Fruit fly (Drosophila melanogaster): Measurements from ENCODE around the gene kek5.

kek5 gene

DNA sequence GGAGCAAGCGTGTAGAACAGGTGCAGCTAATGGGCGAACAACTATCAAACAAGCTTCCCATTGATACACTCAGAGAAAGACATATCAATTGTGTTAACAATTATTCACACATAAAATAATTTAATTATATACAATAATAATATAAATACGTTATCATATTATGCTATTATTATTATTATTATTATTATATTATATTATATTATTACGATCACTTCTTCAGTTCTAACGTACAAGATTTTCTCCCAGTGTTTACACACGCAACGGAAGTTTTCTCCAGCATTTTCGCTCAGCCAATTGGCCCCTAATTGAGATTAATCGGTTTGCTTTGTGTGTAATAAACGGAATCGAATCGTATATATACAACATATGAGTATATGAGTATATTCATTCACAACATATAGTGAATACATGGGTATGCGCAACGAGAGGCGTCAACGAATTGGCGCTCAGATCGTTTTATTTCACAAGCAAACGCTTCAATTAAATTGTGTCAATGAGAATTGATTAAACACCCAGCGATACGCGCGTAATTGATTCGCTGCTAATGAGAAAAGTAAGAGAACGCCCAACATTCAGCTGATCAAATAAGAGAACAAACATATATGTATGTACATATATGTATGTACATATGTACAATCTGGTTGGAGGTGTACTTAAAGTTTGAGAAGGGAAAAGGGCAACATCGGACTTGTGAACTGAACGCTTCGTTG, 35.8 kb upstream of the kek5 start (continued):
- TF ChIP-seq CG10147 (GFP tag; optimal IDR thresholded peaks at IDR 0.05) (peak; percentile 58), Side (GFP tag; optimal IDR thresholded peaks at IDR 0.05) (no peak), CG8359 (GFP tag; optimal IDR thresholded peaks at IDR 0.05; ENCODE audit: borderline replicate concordance) (peak; percentile 4), lov (optimal IDR thresholded peaks at IDR 0.05) (no peak), lov (GFP tag; IDR thresholded peaks at IDR 0.05) (no peak), zen (tag; optimal IDR thresholded peaks at IDR 0.05) (peak; percentile 46), Dek (tag; optimal IDR thresholded peaks at IDR 0.05) (peak; percentile 45), esg (GFP tag; conservative IDR thresholded peaks at IDR 0.05) (peak; percentile 21; the same call in 1 of the 2 replicates), Doc2 (GFP tag; IDR thresholded peaks at IDR 0.05) (no peak), D19A (tag; optimal IDR thresholded peaks at IDR 0.05) (peak; percentile 64), CG30431 (GFP tag; optimal IDR thresholded peaks at IDR 0.05) (peak; percentile 0), CG14710 (tag; optimal IDR thresholded peaks at IDR 0.05) (peak; percentile 56), CG6854 (GFP tag; optimal IDR thresholded peaks at IDR 0.05) (no peak), prd (optimal IDR thresholded peaks at IDR 0.05) (no peak), prd (GFP tag; IDR thresholded peaks at IDR 0.05) (peak; percentile 53), CG18599 (GFP tag; optimal IDR thresholded peaks at IDR 0.05) (peak; percentile 87), CG7987 (GFP tag; optimal IDR thresholded peaks at IDR 0.05) (no peak), lab (GFP tag; optimal IDR thresholded peaks at IDR 0.05) (peak; percentile 77), HHEX (GFP tag; optimal IDR thresholded peaks at IDR 0.05) (peak; percentile 56), yki (optimal IDR thresholded peaks at IDR 0.05) (no peak), CG14050 (GFP tag; IDR thresholded peaks at IDR 0.05) (peak; percentile 36; the same call in 2 of the 3 replicates), gcm (GFP tag; optimal IDR thresholded peaks at IDR 0.05) (peak; percentile 57), CG12299 (tag; optimal IDR thresholded peaks at IDR 0.05) (peak; percentile 37), Dll (GFP tag; IDR thresholded peaks at IDR 0.05; ENCODE audit: partially characterized antibody) (no peak), gt (GFP tag; IDR thresholded peaks at IDR 0.05) (no peak), BtbVII (GFP tag; optimal IDR thresholded peaks at IDR 0.05) (peak; percentile 54), Xrp1 (GFP tag; IDR thresholded peaks at IDR 0.05) (0 out of 2 replicates have a peak, but pooled peaks have one; percentile 30), CG15011 (GFP tag; optimal IDR thresholded peaks at IDR 0.05) (no peak), dati (GFP tag; IDR thresholded peaks at IDR 0.05) (no peak), CG4730 (GFP tag; IDR thresholded peaks at IDR 0.05) (0 out of 2 replicates have a peak, but pooled peaks have one; percentile 22), CG4360 (GFP tag; IDR thresholded peaks at IDR 0.05) (no peak), Sox100B (GFP tag; optimal IDR thresholded peaks at IDR 0.05) (peak; percentile 66), CG31441 (GFP tag; IDR thresholded peaks at IDR 0.05) (peak; percentile 78), CG7271 (tag; optimal IDR thresholded peaks at IDR 0.05) (no peak), GATAe (GFP tag; conservative IDR thresholded peaks at IDR 0.05) (no peak), Max (GFP tag; optimal IDR thresholded peaks at IDR 0.05) (peak; percentile 16), CG18476 (GFP tag; optimal IDR thresholded peaks at IDR 0.05) (no peak), ac (GFP tag; optimal IDR thresholded peaks at IDR 0.05) (no peak), Asciz (GFP tag; optimal IDR thresholded peaks at IDR 0.05) (peak; percentile 58), grn (GFP tag; optimal IDR thresholded peaks at IDR 0.05) (no peak), gsb (GFP tag; IDR thresholded peaks at IDR 0.05) (0 out of 2 replicates have a peak, but pooled peaks have one; percentile 24), fd3F (GFP tag; optimal IDR thresholded peaks at IDR 0.05) (peak; percentile 33), eyg (GFP tag; optimal IDR thresholded peaks at IDR 0.05) (no peak), Rx (GFP tag; IDR thresholded peaks at IDR 0.05) (no peak), ham (GFP tag; IDR thresholded peaks at IDR 0.05) (no peak), CG17359 (tag; optimal IDR thresholded peaks at IDR 0.05) (peak; percentile 63), CG6175 (GFP tag; IDR thresholded peaks at IDR 0.05) (no peak), CG1647 (GFP tag; optimal IDR thresholded peaks at IDR 0.05) (no peak), CG12391 (tag; optimal IDR thresholded peaks at IDR 0.05) (peak; percentile 73), CG1602 (GFP tag; optimal IDR thresholded peaks at IDR 0.05) (peak; percentile 23)

All from whole organism, embryonic.